Worm (Caenorhabditis elegans) whole organism, young adult: ENCODE data around the gene T24F1.7.

Experiments
- B0019.2 ChIP-seq: fragments of 200-800 bp; sonication (Bioruptor generic); conservative IDR thresholded peaks from 2 replicates; pipeline ENCODE4 v1.3.6; 2022; ENCODE audit warnings: missing genetic modification reagents, missing genetic modification characterization, missing compliant biosample characterization
- B0035.1 ChIP-seq: sonication (generic microtip); optimal IDR thresholded peaks from 2 replicates; lab custom pipeline; 2016; ENCODE audit warnings: missing genetic modification characterization, mild to moderate bottlenecking, missing compliant biosample characterization, missing genotype, missing genetic modification reagents
- B0336.3 ChIP-seq: fragments of 200-800 bp; sonication (Bioruptor generic); IDR thresholded peaks from 2 replicates; pipeline ENCODE4 v1.3.6; 2022; ENCODE audit warnings: missing genetic modification characterization, missing compliant biosample characterization
- F33H1.4 ChIP-seq: fragments of 200-800 bp; sonication (Bioruptor generic); IDR thresholded peaks from 2 replicates; pipeline ENCODE4 v1.3.6; 2022; ENCODE audit warnings: missing genetic modification reagents, missing genetic modification characterization, missing compliant biosample characterization
- F39B2.1 ChIP-seq: fragments of 200-800 bp; sonication (Bioruptor generic); IDR thresholded peaks from 2 replicates; pipeline ENCODE4 v1.3.6; 2022; ENCODE audit warnings: missing genetic modification reagents, missing genetic modification characterization, missing compliant biosample characterization
- F49E8.2 ChIP-seq: sonication (generic microtip); optimal IDR thresholded peaks from 3 replicates; lab custom pipeline; 2017; ENCODE audit warnings: missing genetic modification characterization, mild to moderate bottlenecking, missing compliant biosample characterization, antibody characterized with exemption, moderate library complexity; ENCODE audit not compliant: insufficient read depth
- F52B5.7 ChIP-seq: sonication (generic microtip); optimal IDR thresholded peaks from 2 replicates; lab custom pipeline; 2016; ENCODE audit warnings: mild to moderate bottlenecking, missing genetic modification characterization, missing compliant biosample characterization
- F57A8.1 ChIP-seq: fragments of 200-800 bp; sonication (Bioruptor generic); optimal IDR thresholded peaks from 2 replicates; lab custom pipeline; 2018; ENCODE audit warnings: mild to moderate bottlenecking, missing genetic modification characterization, moderate library complexity, missing compliant biosample characterization
- F57C9.4 ChIP-seq: sonication (generic microtip); optimal IDR thresholded peaks from 2 replicates; lab custom pipeline; 2017; ENCODE audit warnings: mild to moderate bottlenecking, missing genetic modification characterization, missing compliant biosample characterization
- K12H6.12 ChIP-seq: fragments of 200-800 bp; sonication (Bioruptor generic); optimal IDR thresholded peaks from 2 replicates; lab custom pipeline; 2018; ENCODE audit warnings: mild to moderate bottlenecking, missing genetic modification characterization, missing compliant biosample characterization
- T07F8.4 ChIP-seq: sonication (generic microtip); optimal IDR thresholded peaks from 2 replicates; lab custom pipeline; 2016; ENCODE audit warnings: mild to moderate bottlenecking, missing genetic modification characterization, moderate library complexity, missing compliant biosample characterization
- Y53F4B.3 ChIP-seq: fragments of 200-800 bp; sonication (Bioruptor generic); IDR thresholded peaks from 2 replicates; pipeline ENCODE4 v1.3.6; 2022; ENCODE audit warnings: missing genetic modification reagents, missing genetic modification characterization, missing compliant biosample characterization
- Y67H2A.10 ChIP-seq: fragments of 200-800 bp; sonication (Bioruptor generic); conservative IDR thresholded peaks from 2 replicates; pipeline ENCODE4 v1.3.6; 2022; ENCODE audit warnings: missing genetic modification reagents, missing genetic modification characterization, missing compliant biosample characterization
- Y79H2A.3 ChIP-seq: fragments of 200-800 bp; sonication (Bioruptor generic); conservative IDR thresholded peaks from 2 replicates; pipeline ENCODE4 v1.3.6; 2022; ENCODE audit warnings: missing genetic modification reagents, missing genetic modification characterization, missing compliant biosample characterization
- Y95B8A.8 ChIP-seq: fragments of 200-800 bp; sonication (Bioruptor generic); IDR thresholded peaks from 2 replicates; pipeline ENCODE4 v1.3.6; 2022; ENCODE audit warnings: missing genetic modification reagents, missing genetic modification characterization, missing compliant biosample characterization
- akir-1 ChIP-seq: fragments of 200-800 bp; sonication (Bioruptor generic); optimal IDR thresholded peaks from 2 replicates; lab custom pipeline; 2018; ENCODE audit warnings: mild to moderate bottlenecking, missing genetic modification characterization, moderate library complexity, missing compliant biosample characterization
- ama-1 ChIP-seq, 3 experiments: fragments of 150-350 bp in 1 of 3; sonication (generic microtip) in 2 of 3; optimal IDR thresholded peaks; 2 replicates each; lab custom pipeline; 2014 to 2018; ENCODE audit warnings: missing biosample characterization in 2 of 3, missing genetic modification characterization in 2 of 3, missing genetic modification reagents in 2 of 3
- aptf-2 ChIP-seq: fragments of 200-800 bp; sonication (Bioruptor generic); conservative IDR thresholded peaks from 2 replicates; pipeline ENCODE4 v1.3.6; 2022; ENCODE audit warnings: missing genetic modification reagents, missing genetic modification characterization, missing compliant biosample characterization
- athp-1 ChIP-seq: sonication (generic microtip); optimal IDR thresholded peaks from 2 replicates; lab custom pipeline; 2017; ENCODE audit warnings: mild to moderate bottlenecking, missing genetic modification characterization, missing compliant biosample characterization
- attf-3 ChIP-seq: fragments of 200-800 bp; sonication (Bioruptor generic); conservative IDR thresholded peaks from 2 replicates; pipeline ENCODE4 v1.3.6; 2022; ENCODE audit warnings: missing genetic modification reagents, missing genetic modification characterization, missing compliant biosample characterization
- attf-6 ChIP-seq: fragments of 200-800 bp; sonication (Bioruptor generic); IDR thresholded peaks from 2 replicates; pipeline ENCODE4 v1.3.6; 2022; ENCODE audit warnings: missing genetic modification reagents, missing genetic modification characterization, missing compliant biosample characterization
- bed-1 ChIP-seq: fragments of 200-800 bp; sonication (Bioruptor generic); IDR thresholded peaks from 2 replicates; pipeline ENCODE4 v1.3.6; 2022; ENCODE audit warnings: missing genetic modification reagents, missing genetic modification characterization, missing compliant biosample characterization
- bed-2 ChIP-seq: fragments of 200-800 bp; sonication (Bioruptor generic); IDR thresholded peaks from 2 replicates; pipeline ENCODE4 v1.3.6; 2022; ENCODE audit warnings: missing genetic modification reagents, missing genetic modification characterization, missing compliant biosample characterization
- ceh-58 ChIP-seq: fragments of 200-800 bp; sonication (Bioruptor generic); IDR thresholded peaks from 2 replicates; pipeline ENCODE4 v1.3.6; 2022; ENCODE audit warnings: missing genetic modification characterization, missing compliant biosample characterization
- dpff-1 ChIP-seq: sonication (generic microtip); optimal IDR thresholded peaks from 2 replicates; lab custom pipeline; 2017; ENCODE audit warnings: mild to moderate bottlenecking, missing genetic modification characterization, missing compliant biosample characterization
- egl-18 ChIP-seq: fragments of 200-800 bp; sonication (Bioruptor generic); IDR thresholded peaks from 2 replicates; pipeline ENCODE4 v1.3.6; 2022; ENCODE audit warnings: missing genetic modification reagents, missing genetic modification characterization, missing compliant biosample characterization
- egl-44 ChIP-seq: fragments of 200-800 bp; sonication (Bioruptor generic); IDR thresholded peaks from 2 replicates; pipeline ENCODE4 v1.3.6; 2022; ENCODE audit warnings: missing genetic modification reagents, missing genetic modification characterization, missing compliant biosample characterization
- egrh-3 ChIP-seq: fragments of 200-800 bp; sonication (Bioruptor generic); IDR thresholded peaks from 2 replicates; pipeline ENCODE4 v1.3.6; 2022; ENCODE audit warnings: missing genetic modification reagents, missing genetic modification characterization, missing compliant biosample characterization
- ets-4 ChIP-seq: fragments of 200-800 bp; sonication (Bioruptor generic); optimal IDR thresholded peaks from 2 replicates; lab custom pipeline; 2018; ENCODE audit warnings: mild to moderate bottlenecking, missing genetic modification characterization, missing compliant biosample characterization
- him-1 ChIP-seq: sonication (generic microtip); optimal IDR thresholded peaks from 2 replicates; lab custom pipeline; 2016; ENCODE audit warnings: missing genotype, missing genetic modification reagents, missing genetic modification characterization, missing compliant biosample characterization
- hmg-1.2 ChIP-seq: fragments of 200-800 bp; sonication (Bioruptor generic); IDR thresholded peaks from 2 replicates; pipeline ENCODE4 v1.3.6; 2022; ENCODE audit warnings: missing genetic modification reagents, missing genetic modification characterization, missing compliant biosample characterization
- hmg-20 ChIP-seq: fragments of 200-800 bp; sonication (Bioruptor generic); IDR thresholded peaks from 2 replicates; pipeline ENCODE4 v1.3.6; 2022; ENCODE audit warnings: missing genetic modification reagents, missing genetic modification characterization, missing compliant biosample characterization
- hrde-1 ChIP-seq: sonication (generic microtip); optimal IDR thresholded peaks from 2 replicates; lab custom pipeline; 2016; ENCODE audit warnings: missing genetic modification characterization, mild to moderate bottlenecking, missing compliant biosample characterization, moderate library complexity, missing genotype, missing genetic modification reagents, borderline replicate concordance
- lin-26 ChIP-seq: fragments of 200-800 bp; sonication (Bioruptor generic); IDR thresholded peaks from 2 replicates; pipeline ENCODE4 v1.3.6; 2022; ENCODE audit warnings: missing genetic modification reagents, missing genetic modification characterization, missing compliant biosample characterization
- lin-40 ChIP-seq: sonication (generic microtip); optimal IDR thresholded peaks from 2 replicates; lab custom pipeline; 2016; ENCODE audit warnings: missing genetic modification characterization, mild to moderate bottlenecking, missing compliant biosample characterization, missing genotype, missing genetic modification reagents
- lin-54 ChIP-seq: fragments of 200-800 bp; sonication (Bioruptor generic); optimal IDR thresholded peaks from 2 replicates; lab custom pipeline; 2018; ENCODE audit warnings: mild to moderate bottlenecking, missing genetic modification characterization, missing compliant biosample characterization
- madf-3 ChIP-seq: fragments of 200-800 bp; sonication (Bioruptor generic); IDR thresholded peaks from 2 replicates; pipeline ENCODE4 v1.3.6; 2022; ENCODE audit warnings: missing genetic modification reagents, missing genetic modification characterization, missing compliant biosample characterization
- mel-28 ChIP-seq: sonication (generic microtip); optimal IDR thresholded peaks from 2 replicates; lab custom pipeline; 2016; ENCODE audit warnings: borderline replicate concordance, mild to moderate bottlenecking, missing genetic modification characterization, missing compliant biosample characterization
- nhr-27 ChIP-seq: fragments of 200-800 bp; sonication (Bioruptor generic); optimal IDR thresholded peaks from 2 replicates; lab custom pipeline; 2018; ENCODE audit warnings: mild to moderate bottlenecking, missing genetic modification characterization, moderate library complexity, missing compliant biosample characterization
- nhr-80 ChIP-seq: sonication (generic microtip); optimal IDR thresholded peaks from 2 replicates; lab custom pipeline; 2016; ENCODE audit warnings: missing genetic modification characterization, missing compliant biosample characterization
- pbrm-1 ChIP-seq: fragments of 200-800 bp; sonication (Bioruptor generic); IDR thresholded peaks from 2 replicates; pipeline ENCODE4 v1.3.6; 2022; ENCODE audit warnings: missing genetic modification reagents, missing genetic modification characterization, missing compliant biosample characterization
- rcor-1 ChIP-seq: fragments of 200-800 bp; sonication (Bioruptor generic); IDR thresholded peaks from 2 replicates; pipeline ENCODE4 v1.3.6; 2022; ENCODE audit warnings: missing genetic modification reagents, missing genetic modification characterization, missing compliant biosample characterization
- sdz-38 ChIP-seq: sonication (generic microtip); optimal IDR thresholded peaks from 2 replicates; lab custom pipeline; 2016; ENCODE audit warnings: missing genotype, missing genetic modification characterization, missing compliant biosample characterization
- somi-1 ChIP-seq: fragments of 200-800 bp; sonication (Bioruptor generic); optimal IDR thresholded peaks from 2 replicates; lab custom pipeline; 2018; ENCODE audit warnings: mild to moderate bottlenecking, missing genetic modification characterization, missing compliant biosample characterization
- unc-130 ChIP-seq: sonication (generic microtip); optimal IDR thresholded peaks from 2 replicates; lab custom pipeline; 2016; ENCODE audit warnings: missing genetic modification reagents, missing genetic modification characterization, missing compliant biosample characterization
- xnd-1 ChIP-seq: sonication (generic microtip); optimal IDR thresholded peaks from 2 replicates; lab custom pipeline; 2016; ENCODE audit warnings: missing genotype, missing genetic modification reagents, missing genetic modification characterization, missing compliant biosample characterization
- zfh-2 ChIP-seq: fragments of 200-800 bp; sonication (Bioruptor generic); conservative IDR thresholded peaks from 2 replicates; pipeline ENCODE4 v1.3.6; 2022; ENCODE audit warnings: missing genetic modification reagents, missing genetic modification characterization, missing compliant biosample characterization
- zim-3 ChIP-seq: sonication (generic microtip); optimal IDR thresholded peaks from 2 replicates; lab custom pipeline; 2017; ENCODE audit warnings: mild to moderate bottlenecking, missing genetic modification characterization, moderate library complexity, missing compliant biosample characterization
- ztf-3 ChIP-seq: fragments of 200-800 bp; sonication (Bioruptor generic); optimal IDR thresholded peaks from 2 replicates; lab custom pipeline; 2018; ENCODE audit warnings: mild to moderate bottlenecking, missing genetic modification characterization, missing compliant biosample characterization

T24F1.7 gene

ce11 chrII:11293433-11293832, 18.9 kb upstream of the T24F1.7 start, which contains the start of gene C47G2.4 (continued):
- no peak for TF ChIP-seq Y79H2A.3 (GFP tag; lab: Robert Waterston, UW)
- TF ChIP-seq hmg-1.2, result peak; percentile 60
- no peak for TF ChIP-seq bed-2 (GFP tag; lab: Robert Waterston, UW)
- TF ChIP-seq ama-1 (optimal IDR thresholded peaks at IDR 0.05; lab: Kevin White, UChicago), result no peak
- TF ChIP-seq ama-1 (GFP tag; optimal IDR thresholded peaks at IDR 0.05; lab: Kevin White, UChicago), result no peak
- TF ChIP-seq K12H6.12, result no peak
- no peak for TF ChIP-seq F57A8.1 (GFP tag; lab: Kevin White, UChicago)
- no peak for TF ChIP-seq zfh-2 (GFP tag; lab: Robert Waterston, UW)
- no peak for TF ChIP-seq B0035.1 (tag; lab: Kevin White, UChicago)
- no peak for TF ChIP-seq Y53F4B.3 (GFP tag; lab: Robert Waterston, UW)
- TF ChIP-seq madf-3 (GFP tag; lab: Robert Waterston, UW), result no peak
- TF ChIP-seq mel-28 (tag; lab: Kevin White, UChicago), result no peak
- 0 out of 2 replicates have a peak, but pooled peaks have one; percentile 38 for TF ChIP-seq pbrm-1 (GFP tag; lab: Robert Waterston, UW)
- TF ChIP-seq rcor-1 (GFP tag; lab: Robert Waterston, UW), result peak; percentile 65
- TF ChIP-seq F49E8.2 (tag; lab: Kevin White, UChicago), result no peak
- TF ChIP-seq ztf-3 (GFP tag; lab: Kevin White, UChicago), result no peak
- no peak for TF ChIP-seq lin-40 (tag; lab: Kevin White, UChicago)
- TF ChIP-seq F33H1.4 (GFP tag; lab: Robert Waterston, UW), result peak; percentile 48
- TF ChIP-seq attf-3, result peak; percentile 55; the same call in 1 of the 2 replicates
- no peak for TF ChIP-seq F57C9.4 (tag; lab: Kevin White, UChicago)
- peak; percentile 7 for TF ChIP-seq nhr-80 (tag; lab: Kevin White, UChicago)
- TF ChIP-seq sdz-38, result no peak
- TF ChIP-seq bed-1, result no peak
- no peak for TF ChIP-seq B0336.3
- TF ChIP-seq hmg-20 (GFP tag; lab: Robert Waterston, UW), result no peak
- TF ChIP-seq F39B2.1 (GFP tag; lab: Robert Waterston, UW), result no peak
- no peak for TF ChIP-seq lin-26 (GFP tag; lab: Robert Waterston, UW)
- TF ChIP-seq B0019.2, result no peak
- no peak for TF ChIP-seq attf-6 (GFP tag; lab: Robert Waterston, UW)
- no peak for TF ChIP-seq zim-3
- TF ChIP-seq T07F8.4, result no peak
- no peak for TF ChIP-seq nhr-27 (tag; lab: Kevin White, UChicago)
- TF ChIP-seq lin-54, result peak; percentile 64
- no peak for TF ChIP-seq egrh-3 (GFP tag; lab: Robert Waterston, UW)
- TF ChIP-seq akir-1 (GFP tag; lab: Kevin White, UChicago), result no peak
- no peak for TF ChIP-seq somi-1
- TF ChIP-seq Y95B8A.8, result 0 out of 2 replicates have a peak, but pooled peaks have one; percentile 31
- no peak for TF ChIP-seq Y67H2A.10
- TF ChIP-seq him-1 (tag; lab: Kevin White, UChicago), result no peak
- TF ChIP-seq egl-44 (GFP tag; lab: Robert Waterston, UW), result no peak
- TF ChIP-seq athp-1 (tag; lab: Kevin White, UChicago), result peak; percentile 78
- no peak for TF ChIP-seq hrde-1 (tag; lab: Kevin White, UChicago)
- no peak for TF ChIP-seq unc-130 (GFP tag; lab: Kevin White, UChicago)
- TF ChIP-seq ceh-58 (GFP tag; lab: Robert Waterston, UW), result no peak
- TF ChIP-seq xnd-1 (tag; lab: Kevin White, UChicago), result peak; percentile 63
- TF ChIP-seq dpff-1 (tag; lab: Kevin White, UChicago), result no peak
- TF ChIP-seq ets-4, result no peak
- no peak for TF ChIP-seq F52B5.7 (tag; lab: Kevin White, UChicago)
- TF ChIP-seq aptf-2 (GFP tag; lab: Robert Waterston, UW), result no peak
- TF ChIP-seq egl-18, result no peak
